Fruit fly (Drosophila melanogaster): ENCODE measurements around the gene Ufl1.

DNA sequence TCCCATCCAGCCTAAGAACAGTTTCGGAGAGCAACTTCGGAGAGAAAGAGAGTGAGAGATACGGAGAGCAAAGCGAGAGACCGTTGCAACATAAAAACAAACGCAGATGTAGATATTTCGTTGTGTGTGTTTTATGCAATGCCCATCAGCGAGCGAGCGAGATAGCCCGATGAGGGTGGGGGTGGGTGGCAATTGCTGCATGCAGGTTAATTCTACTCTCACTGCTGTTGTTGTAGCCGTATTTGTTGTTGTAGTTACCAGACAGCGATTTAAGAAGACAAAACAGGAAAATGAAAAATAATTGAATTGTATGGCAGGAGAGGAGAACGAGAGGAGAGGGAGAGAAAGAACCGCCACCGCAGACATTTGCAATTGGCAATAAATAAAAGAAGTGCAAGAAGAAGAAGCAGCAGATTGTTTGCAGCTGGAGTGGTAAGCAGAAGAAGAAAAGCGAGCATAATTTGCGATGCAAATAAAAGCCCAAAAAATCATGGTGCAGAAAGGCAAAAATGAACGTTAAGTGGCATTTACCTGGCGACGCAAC, 35.6 kb upstream of the Ufl1 start:
- no peak for TF ChIP-seq Hr83 (GFP tag; optimal IDR thresholded peaks at IDR 0.05; ENCODE audit: poor library complexity, severe bottlenecking)
- no peak for TF ChIP-seq OdsH (GFP tag; optimal IDR thresholded peaks at IDR 0.05)
- TF ChIP-seq usp (GFP tag; optimal IDR thresholded peaks at IDR 0.05) = no peak
- no peak for TF ChIP-seq pan (optimal IDR thresholded peaks at IDR 0.05)
- no peak for TF ChIP-seq Hr78 (GFP tag; optimal IDR thresholded peaks at IDR 0.05)
- peak; percentile 52 for TF ChIP-seq psq (GFP tag; optimal IDR thresholded peaks at IDR 0.05)
- no peak for TF ChIP-seq rgr (GFP tag; optimal IDR thresholded peaks at IDR 0.05)
- no peak for TF ChIP-seq HLH106 (tag; optimal IDR thresholded peaks at IDR 0.05)
- TF ChIP-seq Abd-B (GFP tag; optimal IDR thresholded peaks at IDR 0.05) = no peak
- TF ChIP-seq GATAd (GFP tag; optimal IDR thresholded peaks at IDR 0.05) = no peak

Data from whole organism, wandering third instar larva.